Worm (Caenorhabditis elegans) whole organism, L1 larva: ENCODE data around the gene srx-98.

ENCODE experiments used
- C16A3.4 ChIP-seq: fragments of 150-350 bp; optimal IDR thresholded peaks from 2 replicates; lab custom pipeline; 2014; ENCODE audit warnings: missing biosample characterization, missing genetic modification characterization
- C34B4.2 ChIP-seq: sonication (generic microtip); optimal IDR thresholded peaks from 2 replicates; lab custom pipeline; 2017; ENCODE audit warnings: mild to moderate bottlenecking, missing genetic modification characterization, missing compliant biosample characterization
- Y116A8C.19 ChIP-seq: sonication (generic microtip); optimal IDR thresholded peaks from 2 replicates; lab custom pipeline; 2016; ENCODE audit warnings: missing compliant biosample characterization, missing genetic modification characterization, borderline replicate concordance
- alr-1 ChIP-seq: fragments of 200-800 bp; sonication (Bioruptor generic); optimal IDR thresholded peaks from 2 replicates; lab custom pipeline; 2018; ENCODE audit warnings: borderline replicate concordance, mild to moderate bottlenecking, missing genetic modification characterization, missing compliant biosample characterization
- aly-2 ChIP-seq: fragments of 150-350 bp; optimal IDR thresholded peaks from 2 replicates; lab custom pipeline; 2014; ENCODE audit warnings: missing biosample characterization, missing genetic modification characterization
- ceh-63 ChIP-seq: fragments of 200-800 bp; sonication (Bioruptor generic); optimal IDR thresholded peaks from 2 replicates; lab custom pipeline; 2018; ENCODE audit warnings: mild to moderate bottlenecking, missing genetic modification characterization, missing compliant biosample characterization
- ceh-8 ChIP-seq: fragments of 200-800 bp; sonication (Bioruptor generic); optimal IDR thresholded peaks from 2 replicates; lab custom pipeline; 2018; ENCODE audit warnings: mild to moderate bottlenecking, missing genetic modification characterization, moderate library complexity, missing compliant biosample characterization
- ceh-90 ChIP-seq: sonication (generic microtip); optimal IDR thresholded peaks from 2 replicates; lab custom pipeline; 2016; ENCODE audit warnings: missing genetic modification characterization, missing compliant biosample characterization
- ces-1 ChIP-seq: fragments of 150-350 bp; optimal IDR thresholded peaks from 2 replicates; lab custom pipeline; 2014; ENCODE audit warnings: missing biosample characterization, missing genetic modification reagents, missing genetic modification characterization
- efl-3 ChIP-seq: fragments of 200-800 bp; sonication (Bioruptor generic); optimal IDR thresholded peaks from 2 replicates; lab custom pipeline; 2018; ENCODE audit warnings: mild to moderate bottlenecking, missing genetic modification characterization, missing compliant biosample characterization
- elt-3 ChIP-seq, 6 experiments: fragments of 150-350 bp in 1 of 6; sonication (generic microtip); optimal IDR thresholded peaks; 2 replicates each; lab custom pipeline; 2017 to 2018; ENCODE audit warnings: missing biosample characterization in 6 of 6, missing genetic modification characterization in 6 of 6, inconsistent platforms in 1 of 6
- fkh-10 ChIP-seq: sonication (generic microtip); optimal IDR thresholded peaks from 2 replicates; lab custom pipeline; 2017; ENCODE audit warnings: missing biosample characterization, missing genetic modification reagents, missing genetic modification characterization
- fos-1 ChIP-seq: fragments of 150-350 bp; optimal IDR thresholded peaks from 2 replicates; lab custom pipeline; 2014; ENCODE audit warnings: missing biosample characterization, missing genetic modification characterization
- hpl-2 ChIP-seq: fragments of 150-350 bp; optimal IDR thresholded peaks from 2 replicates; lab custom pipeline; 2014; ENCODE audit warnings: missing biosample characterization, missing genetic modification reagents, missing genetic modification characterization
- irx-1 ChIP-seq: sonication (generic microtip); optimal IDR thresholded peaks from 2 replicates; lab custom pipeline; 2016; ENCODE audit warnings: missing genetic modification characterization, missing compliant biosample characterization
- isw-1 ChIP-seq: fragments of 200-800 bp; sonication (Bioruptor generic); IDR thresholded peaks from 2 replicates; pipeline ENCODE4 v1.3.6; 2022; ENCODE audit warnings: missing genetic modification characterization, missing compliant biosample characterization
- jun-1 ChIP-seq: fragments of 150-350 bp; optimal IDR thresholded peaks from 2 replicates; lab custom pipeline; 2014; ENCODE audit warnings: missing biosample characterization, missing genetic modification reagents, missing genetic modification characterization
- lin-15B ChIP-seq: fragments of 150-350 bp; sonication (generic microtip); optimal IDR thresholded peaks from 3 replicates; lab custom pipeline; 2014; ENCODE audit warnings: missing biosample characterization, missing genetic modification characterization
- lin-35 ChIP-seq, 2 experiments: fragments of 150-350 bp; optimal IDR thresholded peaks; 2 replicates each; lab custom pipeline; 2014; ENCODE audit warnings: missing biosample characterization in 2 of 2, missing genetic modification characterization in 2 of 2, missing genetic modification reagents in 2 of 2
- lin-39 ChIP-seq: fragments of 150-350 bp; optimal IDR thresholded peaks from 2 replicates; lab custom pipeline; 2014; ENCODE audit warnings: missing biosample characterization, missing genetic modification reagents, missing genetic modification characterization
- lsy-2 ChIP-seq, 2 experiments: fragments of 150-350 bp; optimal IDR thresholded peaks; 2 replicates each; lab custom pipeline; 2014; ENCODE audit warnings: missing biosample characterization in 2 of 2, missing genetic modification characterization in 2 of 2
- nhr-11 ChIP-seq: fragments of 150-350 bp; optimal IDR thresholded peaks from 2 replicates; lab custom pipeline; 2014; ENCODE audit warnings: missing biosample characterization, missing genetic modification characterization
- nhr-20 ChIP-seq: sonication (generic microtip); optimal IDR thresholded peaks from 2 replicates; lab custom pipeline; 2016; ENCODE audit warnings: mild to moderate bottlenecking, missing genetic modification characterization, missing compliant biosample characterization
- nhr-28 ChIP-seq: fragments of 150-350 bp; optimal IDR thresholded peaks from 2 replicates; lab custom pipeline; 2014; ENCODE audit warnings: missing biosample characterization, missing genetic modification characterization
- nhr-47 ChIP-seq: sonication (generic microtip); optimal IDR thresholded peaks from 2 replicates; lab custom pipeline; 2016; ENCODE audit warnings: mild to moderate bottlenecking, missing genetic modification characterization, moderate library complexity, missing compliant biosample characterization
- nhr-71 ChIP-seq: sonication (generic microtip); optimal IDR thresholded peaks from 2 replicates; lab custom pipeline; 2016; ENCODE audit warnings: mild to moderate bottlenecking, missing genetic modification characterization, moderate library complexity, missing compliant biosample characterization
- nhr-84 ChIP-seq: sonication (generic microtip); optimal IDR thresholded peaks from 2 replicates; lab custom pipeline; 2017; ENCODE audit warnings: missing biosample characterization, missing genetic modification characterization
- nhr-90 ChIP-seq: sonication (generic microtip); optimal IDR thresholded peaks from 2 replicates; lab custom pipeline; 2016; ENCODE audit warnings: mild to moderate bottlenecking, missing genetic modification characterization, missing compliant biosample characterization; ENCODE audit not compliant: poor library complexity
- pqm-1 ChIP-seq: sonication (generic microtip); optimal IDR thresholded peaks from 3 replicates; lab custom pipeline; 2017; ENCODE audit warnings: missing biosample characterization, missing genetic modification characterization
- skn-1 ChIP-seq: fragments of 150-350 bp; optimal IDR thresholded peaks from 2 replicates; lab custom pipeline; 2014; ENCODE audit warnings: missing biosample characterization, missing genetic modification characterization
- snpc-4 ChIP-seq: fragments of 150-350 bp; optimal IDR thresholded peaks from 2 replicates; lab custom pipeline; 2014; ENCODE audit warnings: missing biosample characterization, missing genetic modification characterization
- sox-4 ChIP-seq: sonication (generic microtip); optimal IDR thresholded peaks from 2 replicates; lab custom pipeline; 2016; ENCODE audit warnings: missing genetic modification characterization, missing compliant biosample characterization
- sptf-1 ChIP-seq: fragments of 150-350 bp; optimal IDR thresholded peaks from 2 replicates; lab custom pipeline; 2014; ENCODE audit warnings: missing biosample characterization, missing genetic modification characterization
- unc-30 ChIP-seq: sonication (generic microtip); optimal IDR thresholded peaks from 2 replicates; lab custom pipeline; 2017; ENCODE audit warnings: missing biosample characterization, missing genetic modification characterization
- unc-62 ChIP-seq: fragments of 150-350 bp; optimal IDR thresholded peaks from 2 replicates; lab custom pipeline; 2014; ENCODE audit warnings: missing biosample characterization, missing genetic modification reagents, missing genetic modification characterization
- unc-86 ChIP-seq: sonication (generic microtip); optimal IDR thresholded peaks from 2 replicates; lab custom pipeline; 2016; ENCODE audit warnings: missing genetic modification characterization, missing compliant biosample characterization
- zip-4 ChIP-seq: fragments of 200-800 bp; sonication (Bioruptor generic); optimal IDR thresholded peaks from 2 replicates; lab custom pipeline; 2018; ENCODE audit warnings: mild to moderate bottlenecking, missing genetic modification characterization, moderate library complexity, missing compliant biosample characterization

The srx-98 gene

ce11 chrII:3626872-3627271 lies 44.0 kb downstream of the srx-98 start, which contains the start of gene M151.3:
Gene M151.3, plus strand, starts transcription at chrII:3627172.
- no peak for TF ChIP-seq C34B4.2 (tag; lab: Kevin White, UChicago)
- TF ChIP-seq skn-1 (tag; lab: Kevin White, UChicago) = no peak
- no peak for TF ChIP-seq zip-4 (GFP tag; lab: Kevin White, UChicago)
- TF ChIP-seq efl-3 = no peak
- TF ChIP-seq unc-30 (tag; lab: Kevin White, UChicago) = no peak
- no peak for TF ChIP-seq snpc-4 (tag; lab: Kevin White, UChicago)
- TF ChIP-seq sox-4 (tag; lab: Kevin White, UChicago) = no peak
- TF ChIP-seq fkh-10 (GFP tag; lab: Kevin White, UChicago) = no peak
- TF ChIP-seq aly-2 (tag; lab: Kevin White, UChicago) = no peak
- TF ChIP-seq elt-3 (tag; optimal IDR thresholded peaks at IDR 0.05; lab: Kevin White, UChicago) = no peak
- TF ChIP-seq irx-1 (tag; lab: Kevin White, UChicago) = no peak
- no peak for TF ChIP-seq jun-1 (tag; lab: Kevin White, UChicago)
- TF ChIP-seq nhr-84 (tag; lab: Kevin White, UChicago) = no peak
- no peak for TF ChIP-seq pqm-1 (tag; lab: Kevin White, UChicago)
- no peak for TF ChIP-seq isw-1 (GFP tag; lab: Robert Waterston, UW)
- no peak for TF ChIP-seq alr-1 (tag; lab: Kevin White, UChicago)
- TF ChIP-seq ceh-8 (GFP tag; lab: Kevin White, UChicago) = no peak
- no peak for TF ChIP-seq nhr-11 (tag; lab: Kevin White, UChicago)
- no peak for TF ChIP-seq nhr-28
- TF ChIP-seq nhr-47 (tag; lab: Kevin White, UChicago) = no peak

ce11 chrII:3622014-3622413 lies 48.8 kb downstream of the srx-98 start, which contains the start of gene M151.7:
Gene M151.7, plus strand, starts transcription at chrII:3622314.
- TF ChIP-seq nhr-20 (tag; lab: Kevin White, UChicago) = no peak
- no peak for TF ChIP-seq aly-2 (tag; lab: Kevin White, UChicago)
- TF ChIP-seq lsy-2 (tag; optimal IDR thresholded peaks at IDR 0.05; lab: Kevin White, UChicago) = no peak
- no peak for TF ChIP-seq ceh-63 (GFP tag; lab: Kevin White, UChicago)
- TF ChIP-seq ceh-90 (tag; lab: Kevin White, UChicago) = no peak
- TF ChIP-seq lin-15B (tag; lab: Kevin White, UChicago) = no peak
- no peak for TF ChIP-seq nhr-11 (tag; lab: Kevin White, UChicago)
- TF ChIP-seq efl-3 = no peak
- TF ChIP-seq unc-86 (tag; lab: Kevin White, UChicago) = no peak
- no peak for TF ChIP-seq nhr-90 (tag; lab: Kevin White, UChicago)
- no peak for TF ChIP-seq Y116A8C.19 (tag; lab: Kevin White, UChicago)
- no peak for TF ChIP-seq jun-1 (tag; lab: Kevin White, UChicago)
- no peak for TF ChIP-seq C16A3.4 (tag; lab: Kevin White, UChicago)
- TF ChIP-seq fos-1 = no peak
- no peak for TF ChIP-seq ces-1

- no peak for TF ChIP-seq hpl-2 (GFP tag; lab: Kevin White, UChicago)
- no peak for TF ChIP-seq nhr-28
- no peak for TF ChIP-seq unc-62 (GFP tag; lab: Kevin White, UChicago)
- no peak for TF ChIP-seq nhr-71 (tag; lab: Kevin White, UChicago)
- no peak for TF ChIP-seq pqm-1 (tag; lab: Kevin White, UChicago)
- no peak for TF ChIP-seq aly-2 (tag; lab: Kevin White, UChicago)
- no peak for TF ChIP-seq lin-35 (GFP tag; optimal IDR thresholded peaks at IDR 0.05; lab: Kevin White, UChicago)
- no peak for TF ChIP-seq ceh-90 (tag; lab: Kevin White, UChicago)
- no peak for TF ChIP-seq lin-39 (tag; lab: Kevin White, UChicago)
- no peak for TF ChIP-seq sptf-1 (tag; lab: Kevin White, UChicago)
Observed at ce11 chrII:3620862-3621261, 50.0 kb downstream of the srx-98 start.
